Fruit fly (Drosophila melanogaster) whole organism, wandering third instar larva: ENCODE measurements around the gene CG3726.

Experiments
- Abd-B ChIP-seq: fragments of >200 bp; optimal IDR thresholded peaks from 2 replicates; lab custom pipeline; 2017; ENCODE audit warnings: missing biosample characterization, missing genetic modification characterization
- CG32264 ChIP-seq: fragments of 200-800 bp; sonication (Bioruptor generic); optimal IDR thresholded peaks from 2 replicates; lab custom pipeline; 2016; ENCODE audit warnings: missing biosample characterization, missing genetic modification characterization
- CG9705 ChIP-seq: fragments of 200-800 bp; sonication (Bioruptor generic); optimal IDR thresholded peaks from 2 replicates; lab custom pipeline; 2018; ENCODE audit warnings: missing biosample characterization, mild to moderate bottlenecking, missing genetic modification characterization
- CrebA ChIP-seq: fragments of 200-800 bp; sonication (Bioruptor generic); optimal IDR thresholded peaks from 2 replicates; lab custom pipeline; 2016; ENCODE audit warnings: missing biosample characterization, mild to moderate bottlenecking, missing genetic modification characterization, borderline replicate concordance
- Dfd ChIP-seq: fragments of >200 bp; optimal IDR thresholded peaks from 2 replicates; lab custom pipeline; 2017; ENCODE audit warnings: missing biosample characterization, missing genetic modification characterization
- Dif ChIP-seq: fragments of 200-275, 200-300 bp; sonication (Bioruptor generic); optimal IDR thresholded peaks from 2 replicates; lab custom pipeline; 2018; ENCODE audit warnings: missing biosample characterization, missing genetic modification characterization; ENCODE audit not compliant: partially characterized antibody
- GATAd ChIP-seq: sonication (Bioruptor generic); optimal IDR thresholded peaks from 2 replicates; lab custom pipeline; 2016; ENCODE audit warnings: missing biosample characterization, missing genetic modification characterization
- HLH106 ChIP-seq: fragments of 200-800 bp; optimal IDR thresholded peaks from 3 replicates; lab custom pipeline; 2019; ENCODE audit warnings: missing biosample characterization, mild to moderate bottlenecking, missing genetic modification characterization, moderate library complexity
- Hnf4 ChIP-seq: fragments of 200-800 bp; sonication (Bioruptor generic); optimal IDR thresholded peaks from 2 replicates; lab custom pipeline; 2016; ENCODE audit warnings: missing biosample characterization, mild to moderate bottlenecking, missing genetic modification characterization
- Hr78 ChIP-seq: fragments of >200 bp; optimal IDR thresholded peaks from 2 replicates; lab custom pipeline; 2017; ENCODE audit warnings: missing biosample characterization, missing genetic modification characterization
- Hr83 ChIP-seq: fragments of 200-300 bp; sonication (Bioruptor generic); optimal IDR thresholded peaks from 2 replicates; lab custom pipeline; 2016; ENCODE audit warnings: missing biosample characterization, mild to moderate bottlenecking, missing genetic modification characterization, moderate library complexity; ENCODE audit not compliant: poor library complexity, severe bottlenecking
- Jra ChIP-seq: sonication (Bioruptor generic); optimal IDR thresholded peaks from 2 replicates; lab custom pipeline; 2016; ENCODE audit warnings: missing biosample characterization, missing genetic modification characterization
- Mio ChIP-seq: sonication (Bioruptor generic); optimal IDR thresholded peaks from 2 replicates; lab custom pipeline; 2016; ENCODE audit warnings: missing biosample characterization, missing genetic modification characterization
- Myc ChIP-seq: fragments of >200 bp; optimal IDR thresholded peaks from 2 replicates; lab custom pipeline; 2017
- N ChIP-seq: fragments of >200 bp; optimal IDR thresholded peaks from 2 replicates; lab custom pipeline; 2018; ENCODE audit warnings: missing biosample characterization, missing external identifiers, missing genetic modification characterization
- OdsH ChIP-seq: fragments of 200-800 bp; sonication (Bioruptor generic); optimal IDR thresholded peaks from 2 replicates; lab custom pipeline; 2016; ENCODE audit warnings: missing biosample characterization, mild to moderate bottlenecking, missing genetic modification characterization
- Rel ChIP-seq, 2 experiments: fragments of 200-800 bp; sonication (Bioruptor generic) in 1 of 2; optimal IDR thresholded peaks; 2 replicates in 1 of 2; 3 replicates in 1 of 2; lab custom pipeline; 2016 to 2019; ENCODE audit warnings: mild to moderate bottlenecking in 2 of 2, missing biosample characterization in 2 of 2, missing genetic modification characterization in 2 of 2, moderate library complexity in 1 of 2
- Sp1 ChIP-seq: fragments of 200-800 bp; sonication (Bioruptor generic); optimal IDR thresholded peaks from 3 replicates; lab custom pipeline; 2019; ENCODE audit warnings: missing biosample characterization, mild to moderate bottlenecking, missing genetic modification characterization, moderate library complexity
- Vsx2 ChIP-seq: fragments of 200-300, 225-300 bp; sonication (Bioruptor generic); optimal IDR thresholded peaks from 2 replicates; lab custom pipeline; 2018; ENCODE audit warnings: missing biosample characterization, missing genetic modification characterization; ENCODE audit not compliant: partially characterized antibody
- br ChIP-seq: fragments of 200-800 bp; sonication (Bioruptor generic); optimal IDR thresholded peaks from 2 replicates; lab custom pipeline; 2016; ENCODE audit warnings: missing biosample characterization, missing genetic modification characterization
- brk ChIP-seq: fragments of 200-800 bp; sonication (Bioruptor generic); optimal IDR thresholded peaks from 2 replicates; lab custom pipeline; 2016; ENCODE audit warnings: missing biosample characterization, mild to moderate bottlenecking, missing genetic modification characterization
- dl ChIP-seq, 2 experiments: fragments of 175-275, 200-275 bp in 1 of 2; fragments of 200-275 bp in 1 of 2; sonication (Bioruptor generic); optimal IDR thresholded peaks; lab custom pipeline; 2018; ENCODE audit warnings: mild to moderate bottlenecking in 2 of 2, missing biosample characterization in 2 of 2, missing genetic modification characterization in 2 of 2, moderate library complexity in 2 of 2; ENCODE audit not compliant: partially characterized antibody in 2 of 2, insufficient read depth in 1 of 2
- dmrt93B ChIP-seq: fragments of 200-800 bp; sonication (Bioruptor generic); optimal IDR thresholded peaks from 2 replicates; lab custom pipeline; 2018; ENCODE audit warnings: missing biosample characterization, mild to moderate bottlenecking, missing genetic modification characterization
- dsf ChIP-seq: sonication (Bioruptor generic); optimal IDR thresholded peaks from 2 replicates; lab custom pipeline; 2016; ENCODE audit warnings: missing biosample characterization, missing genetic modification characterization, borderline replicate concordance
- ey ChIP-seq: fragments of 200-800 bp; sonication (Bioruptor generic); optimal IDR thresholded peaks from 2 replicates; lab custom pipeline; 2016; ENCODE audit warnings: missing biosample characterization, missing genetic modification characterization
- foxo ChIP-seq, 2 experiments: fragments of 200-800 bp; sonication (Bioruptor generic); optimal IDR thresholded peaks; 2 replicates in 1 of 2; 3 replicates in 1 of 2; lab custom pipeline; 2016 to 2017; ENCODE audit warnings: missing biosample characterization in 2 of 2, missing genetic modification characterization in 2 of 2
- fru ChIP-seq: fragments of 200-800 bp; sonication (Bioruptor generic); optimal IDR thresholded peaks from 3 replicates; lab custom pipeline; 2016; ENCODE audit warnings: missing biosample characterization, mild to moderate bottlenecking, missing genetic modification characterization
- h ChIP-seq: fragments of 200-800 bp; sonication (Bioruptor generic); optimal IDR thresholded peaks from 3 replicates; lab custom pipeline; 2016; ENCODE audit warnings: missing biosample characterization, mild to moderate bottlenecking, missing genetic modification characterization
- jim ChIP-seq: fragments of 175-275, 200-325 bp; sonication (Bioruptor generic); optimal IDR thresholded peaks from 2 replicates; lab custom pipeline; 2016; ENCODE audit warnings: missing biosample characterization, mild to moderate bottlenecking, missing genetic modification characterization
- lola ChIP-seq: fragments of >200 bp; optimal IDR thresholded peaks from 2 replicates; lab custom pipeline; 2017; ENCODE audit warnings: missing biosample characterization, missing genetic modification characterization
- pan ChIP-seq: fragments of >200 bp; optimal IDR thresholded peaks from 2 replicates; lab custom pipeline; 2017
- psq ChIP-seq: fragments of 200-800 bp; sonication (Bioruptor generic); optimal IDR thresholded peaks from 3 replicates; lab custom pipeline; 2017; ENCODE audit warnings: missing biosample characterization, mild to moderate bottlenecking, missing genetic modification characterization, moderate library complexity
- rgr ChIP-seq: fragments of 200-800 bp; sonication (Bioruptor generic); optimal IDR thresholded peaks from 3 replicates; lab custom pipeline; 2016; ENCODE audit warnings: missing biosample characterization, mild to moderate bottlenecking, missing genetic modification characterization
- sage ChIP-seq: fragments of 200-800 bp; sonication (Bioruptor generic); optimal IDR thresholded peaks from 2 replicates; lab custom pipeline; 2016; ENCODE audit warnings: missing biosample characterization, mild to moderate bottlenecking, missing genetic modification characterization
- sv ChIP-seq: fragments of 200-800 bp; sonication (Bioruptor generic); optimal IDR thresholded peaks from 3 replicates; lab custom pipeline; 2016; ENCODE audit warnings: missing biosample characterization, missing genetic modification characterization
- tai ChIP-seq: sonication (Bioruptor generic); optimal IDR thresholded peaks from 2 replicates; lab custom pipeline; 2016; ENCODE audit warnings: missing biosample characterization, missing genetic modification characterization
- usp ChIP-seq: fragments of >200 bp; optimal IDR thresholded peaks from 2 replicates; lab custom pipeline; 2017; ENCODE audit warnings: missing biosample characterization, missing genetic modification characterization
- woc ChIP-seq: sonication (Bioruptor generic); optimal IDR thresholded peaks from 2 replicates; lab custom pipeline; 2016; ENCODE audit warnings: missing biosample characterization, mild to moderate bottlenecking, missing genetic modification characterization

The CG3726 gene

DNA sequence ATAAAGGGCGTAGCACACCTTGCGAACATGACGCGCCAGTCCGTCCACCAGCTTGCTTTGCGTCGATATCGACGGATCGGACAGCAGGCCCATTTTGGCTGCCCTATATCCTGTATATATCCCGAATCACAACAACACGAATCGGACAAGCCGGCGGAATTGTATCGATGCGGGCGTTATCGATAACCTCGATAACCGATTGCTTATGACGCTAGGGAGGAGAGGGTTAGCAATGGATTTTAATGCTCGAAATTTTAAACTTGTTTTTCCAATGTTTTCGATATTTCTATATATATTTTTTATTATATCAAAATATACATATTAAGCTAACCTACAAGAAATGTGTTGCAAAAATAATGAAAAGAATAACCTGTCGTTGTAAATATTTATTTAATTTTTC is 43.7 kb upstream of the CG3726 start, which contains the start of gene GAA1:
TSS of gene GAA1 (minus strand) at position 194 of the 400 bp plus-strand sequence.
- TF ChIP-seq HLH106 (tag; lab: Kevin White, UChicago) (peak; percentile 17), lola (GFP tag; lab: Kevin White, UChicago) (no peak)

DNA sequence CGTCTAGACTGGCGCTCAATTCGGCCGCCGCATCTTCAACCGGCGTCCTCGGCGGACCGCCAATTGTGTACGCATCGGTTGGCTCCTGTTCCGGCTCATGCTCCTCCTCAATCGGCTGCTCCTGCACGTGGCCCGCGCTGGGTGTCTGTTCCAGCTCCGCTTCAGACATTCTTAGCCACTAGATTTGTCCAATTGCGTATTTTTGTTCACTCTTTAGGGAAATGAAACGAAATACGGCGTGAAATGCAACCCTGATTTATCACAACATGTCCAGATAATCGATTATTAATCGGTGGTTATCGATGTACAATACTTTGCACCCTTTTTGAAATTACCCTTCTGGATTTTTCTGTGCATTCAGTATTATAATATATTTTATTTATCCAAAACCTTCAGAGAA is 40.3 kb upstream of the CG3726 start, which contains the start of gene mof:
TSS of gene mof (minus strand) at position 270 of the 400 bp plus-strand sequence.
- TF ChIP-seq CG32264 (GFP tag; lab: Kevin White, UChicago) (no peak), rgr (GFP tag; lab: Kevin White, UChicago) (no peak), Mio (no peak), usp (no peak), Hr83 (GFP tag; lab: Kevin White, UChicago) (no peak), Hr78 (GFP tag; lab: Kevin White, UChicago) (no peak), CG9705 (GFP tag; lab: Kevin White, UChicago) (no peak), CrebA (GFP tag; lab: Kevin White, UChicago) (no peak), brk (no peak), HLH106 (tag; lab: Kevin White, UChicago) (no peak), N (no peak), br (GFP tag; lab: Kevin White, UChicago) (no peak), dsf (no peak), sage (GFP tag; lab: Kevin White, UChicago) (no peak), dmrt93B (GFP tag; lab: Kevin White, UChicago) (no peak)

DNA sequence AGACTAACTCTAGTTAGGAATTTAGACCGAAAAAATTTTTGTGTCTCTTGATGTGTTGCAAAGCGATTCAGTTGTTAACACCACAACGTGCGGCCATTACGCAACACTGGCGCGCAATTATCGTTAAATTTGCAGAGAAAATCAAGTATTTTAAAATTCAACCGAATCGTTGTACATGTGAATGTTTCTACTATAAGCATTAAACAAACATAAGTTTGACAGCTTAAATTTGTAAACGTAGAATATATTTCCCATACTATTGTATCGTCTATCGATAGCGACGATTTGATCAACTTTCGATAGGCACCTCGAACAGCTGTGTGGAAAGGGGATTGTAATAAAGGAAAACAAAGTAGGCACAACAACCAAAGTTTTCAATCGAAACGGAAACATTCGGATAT is 37.4 kb upstream of the CG3726 start, which contains the start of the genes Usp30 and CG16721:
TSS of gene Usp30 (minus strand) at position 245 of the 401 bp plus-strand sequence.
TSS of gene CG16721 (plus strand) at position 327 of the 401 bp plus-strand sequence.
- TF ChIP-seq sage (GFP tag; lab: Kevin White, UChicago), result no peak
- TF ChIP-seq N, result no peak
- TF ChIP-seq tai (GFP tag; lab: Kevin White, UChicago), result no peak
- no peak for TF ChIP-seq dsf
- TF ChIP-seq Hr83 (GFP tag; lab: Kevin White, UChicago), result peak; percentile 11
- no peak for TF ChIP-seq Vsx2 (GFP tag; lab: Kevin White, UChicago)
- TF ChIP-seq HLH106 (tag; lab: Kevin White, UChicago), result peak; percentile 55
- TF ChIP-seq brk, result no peak
- peak; percentile 65 for TF ChIP-seq psq (GFP tag; lab: Kevin White, UChicago)
- TF ChIP-seq Abd-B (GFP tag; lab: Kevin White, UChicago), result no peak
- no peak for TF ChIP-seq Dif (GFP tag; lab: Kevin White, UChicago)
- TF ChIP-seq dl (GFP tag; optimal IDR thresholded peaks at IDR 0.05; lab: Kevin White, UChicago; ENCODE audit: insufficient read depth in 1 of 2, partially characterized antibody in 2 of 2), result no peak
- peak; percentile 74 for TF ChIP-seq fru
- TF ChIP-seq h, result peak; percentile 80
- no peak for TF ChIP-seq woc (GFP tag; lab: Kevin White, UChicago)
- peak; percentile 68 for TF ChIP-seq br (GFP tag; lab: Kevin White, UChicago)
- TF ChIP-seq rgr (GFP tag; lab: Kevin White, UChicago), result peak; percentile 80
- TF ChIP-seq foxo (GFP tag; optimal IDR thresholded peaks at IDR 0.05; lab: Kevin White, UChicago), result peak in 1 of 2 experiments; percentile 84
- no peak for TF ChIP-seq Myc (lab: Kevin White, UChicago)
- no peak for TF ChIP-seq Rel (GFP tag; optimal IDR thresholded peaks at IDR 0.05; lab: Kevin White, UChicago)
- TF ChIP-seq Rel (tag; optimal IDR thresholded peaks at IDR 0.05; lab: Kevin White, UChicago), result peak; percentile 66
- peak; percentile 65 for TF ChIP-seq OdsH
- no peak for TF ChIP-seq GATAd (GFP tag; lab: Kevin White, UChicago)
- peak; percentile 38 for TF ChIP-seq CG32264 (GFP tag; lab: Kevin White, UChicago)
- no peak for TF ChIP-seq usp
- TF ChIP-seq CrebA (GFP tag; lab: Kevin White, UChicago), result no peak
- no peak for TF ChIP-seq Hnf4
- TF ChIP-seq sv (GFP tag; lab: Kevin White, UChicago), result peak; percentile 51
- no peak for TF ChIP-seq Hr78 (GFP tag; lab: Kevin White, UChicago)
- TF ChIP-seq Sp1, result peak; percentile 57
- peak; percentile 59 for TF ChIP-seq ey (GFP tag; lab: Kevin White, UChicago)
- no peak for TF ChIP-seq dmrt93B (GFP tag; lab: Kevin White, UChicago)
- peak; percentile 31 for TF ChIP-seq CG9705 (GFP tag; lab: Kevin White, UChicago)
- no peak for TF ChIP-seq Mio
- no peak for TF ChIP-seq lola (GFP tag; lab: Kevin White, UChicago)
- no peak for TF ChIP-seq Dfd (GFP tag; lab: Kevin White, UChicago)
- TF ChIP-seq jim (GFP tag; lab: Kevin White, UChicago), result no peak
- no peak for TF ChIP-seq pan (lab: Kevin White, UChicago)
- peak; percentile 81 for TF ChIP-seq Jra
